Fruit fly (Drosophila melanogaster): Measurements from ENCODE around the gene pad.

The pad gene

dm6 chr3R:16368288-16368687 is 26.2 kb downstream of the pad start, which contains the start of gene js:
Gene js (minus strand): TSS chr3R:16368306.
- peak; percentile 16 for TF ChIP-seq CG12769 (tag; optimal IDR thresholded peaks at IDR 0.05)
- TF ChIP-seq hbn (GFP tag; IDR thresholded peaks at IDR 0.05; ENCODE audit: partially characterized antibody) = no peak
- TF ChIP-seq Blimp-1 (GFP tag; optimal IDR thresholded peaks at IDR 0.05) = peak; percentile 21
- no peak for TF ChIP-seq CG7786 (GFP tag; optimal IDR thresholded peaks at IDR 0.05)
- TF ChIP-seq unc-4 (GFP tag; IDR thresholded peaks at IDR 0.05; ENCODE audit: partially characterized antibody) = no peak
- no peak for TF ChIP-seq sens-2 (GFP tag; IDR thresholded peaks at IDR 0.05)
- TF ChIP-seq CG4707 (GFP tag; optimal IDR thresholded peaks at IDR 0.05) = peak; percentile 25
- peak; percentile 58 for TF ChIP-seq CG15269 (tag; optimal IDR thresholded peaks at IDR 0.05)
- TF ChIP-seq Oli (tag; optimal IDR thresholded peaks at IDR 0.05) = peak; percentile 43
- peak; percentile 7 for TF ChIP-seq CG12391 (tag; optimal IDR thresholded peaks at IDR 0.05)
- 0 out of 4 replicates have a peak, but pooled peaks have one; percentile 15 for TF ChIP-seq chinmo (GFP tag; IDR thresholded peaks at IDR 0.05; ENCODE audit: partially characterized antibody)
- TF ChIP-seq Deaf1 (tag; optimal IDR thresholded peaks at IDR 0.05) = peak; percentile 83
- TF ChIP-seq CG4424 (GFP tag; optimal IDR thresholded peaks at IDR 0.05) = no peak
- no peak for TF ChIP-seq Doc2 (GFP tag; IDR thresholded peaks at IDR 0.05)
- 0 out of 2 replicates have a peak, but pooled peaks have one; percentile 34 for TF ChIP-seq CG11696 (GFP tag; IDR thresholded peaks at IDR 0.05)
- TF ChIP-seq pho (GFP tag; optimal IDR thresholded peaks at IDR 0.05) = no peak
- no peak for TF ChIP-seq Dek (tag; optimal IDR thresholded peaks at IDR 0.05)
- no peak for TF ChIP-seq tup (GFP tag; optimal IDR thresholded peaks at IDR 0.05)
- no peak for TF ChIP-seq Scr (GFP tag; IDR thresholded peaks at IDR 0.05; ENCODE audit: partially characterized antibody)
- TF ChIP-seq CG32772 (GFP tag; IDR thresholded peaks at IDR 0.05) = 0 out of 2 replicates have a peak, but pooled peaks have one; percentile 32
- TF ChIP-seq NfI (GFP tag; optimal IDR thresholded peaks at IDR 0.05) = peak; percentile 42
- no peak for TF ChIP-seq CG11247 (GFP tag; IDR thresholded peaks at IDR 0.05)
- TF ChIP-seq CG6654 (GFP tag; optimal IDR thresholded peaks at IDR 0.05) = no peak
- peak; percentile 57 for TF ChIP-seq CG11504 (tag; optimal IDR thresholded peaks at IDR 0.05)
- peak; percentile 30; the same call in 1 of the 2 replicates for TF ChIP-seq CG3847 (GFP tag; IDR thresholded peaks at IDR 0.05)
- no peak for TF ChIP-seq fd64A (GFP tag; optimal IDR thresholded peaks at IDR 0.05)
- peak; percentile 26 for TF ChIP-seq Xbp1 (GFP tag; optimal IDR thresholded peaks at IDR 0.05)
- TF ChIP-seq tgo (GFP tag; IDR thresholded peaks at IDR 0.05) = 0 out of 3 replicates have a peak, but pooled peaks have one; percentile 23
- peak; percentile 21; the same call in 1 of the 2 replicates for TF ChIP-seq E2f2 (GFP tag; IDR thresholded peaks at IDR 0.05)
- TF ChIP-seq tio (GFP tag; optimal IDR thresholded peaks at IDR 0.05) = peak; percentile 6
- 0 out of 2 replicates have a peak, but pooled peaks have one; percentile 9 for TF ChIP-seq sisA (GFP tag; IDR thresholded peaks at IDR 0.05)
- TF ChIP-seq Xrp1 (GFP tag; IDR thresholded peaks at IDR 0.05) = peak; percentile 16; the same call in 1 of the 2 replicates
- no peak for TF ChIP-seq CG12071 (GFP tag; optimal IDR thresholded peaks at IDR 0.05)
- TF ChIP-seq shn (GFP tag; optimal IDR thresholded peaks at IDR 0.05) = peak; percentile 9
- peak; percentile 27 for TF ChIP-seq Ets65A (GFP tag)
- no peak for TF ChIP-seq schlank (tag; optimal IDR thresholded peaks at IDR 0.05)
- TF ChIP-seq mam (GFP tag; optimal IDR thresholded peaks at IDR 0.05) = no peak
- TF ChIP-seq ap (GFP tag; IDR thresholded peaks at IDR 0.05) = 0 out of 2 replicates have a peak, but pooled peaks have one; percentile 11
- 0 out of 3 replicates have a peak, but pooled peaks have one; percentile 41 for TF ChIP-seq CG11560 (tag; IDR thresholded peaks at IDR 0.05)
- TF ChIP-seq CTCF (GFP tag; optimal IDR thresholded peaks at IDR 0.05) = no peak
- peak; percentile 20; the same call in 1 of the 3 replicates for TF ChIP-seq CG14050 (GFP tag; IDR thresholded peaks at IDR 0.05)
- 0 out of 2 replicates have a peak, but pooled peaks have one; percentile 14 for TF ChIP-seq esg (GFP tag; conservative IDR thresholded peaks at IDR 0.05)
- peak; percentile 5 for TF ChIP-seq CG17385 (GFP tag; optimal IDR thresholded peaks at IDR 0.05)
- TF ChIP-seq CG13296 (GFP tag; optimal IDR thresholded peaks at IDR 0.05) = peak; percentile 20
- TF ChIP-seq dysf (GFP tag; IDR thresholded peaks at IDR 0.05) = 0 out of 3 replicates have a peak, but pooled peaks have one; percentile 15
- no peak for TF ChIP-seq pan (optimal IDR thresholded peaks at IDR 0.05)
- TF ChIP-seq pan (GFP tag; optimal IDR thresholded peaks at IDR 0.05 in 1 of 2, IDR thresholded peaks at IDR 0.05 in 1 of 2) = peak in 1 of 2 experiments; percentile 9
- TF ChIP-seq Dad (GFP tag; optimal IDR thresholded peaks at IDR 0.05) = no peak
- no peak for TF ChIP-seq CG11456 (GFP tag; IDR thresholded peaks at IDR 0.05)
- TF ChIP-seq Sox102F (GFP tag; optimal IDR thresholded peaks at IDR 0.05) = peak; percentile 14
- peak; percentile 8; the same call in 1 of the 2 replicates for TF ChIP-seq vvl (GFP tag; IDR thresholded peaks at IDR 0.05)
